Worm (Caenorhabditis elegans): Measurements from ENCODE around the gene alfa-1.

- TF ChIP-seq T22C8.4 (GFP tag; IDR thresholded peaks at IDR 0.05) (no peak), ztf-23 (GFP tag; IDR thresholded peaks at IDR 0.05) (no peak), klf-2 (GFP tag; conservative IDR thresholded peaks at IDR 0.05) (no peak), cog-1 (tag; optimal IDR thresholded peaks at IDR 0.05) (no peak), med-1 (GFP tag; optimal IDR thresholded peaks at IDR 0.05; ENCODE audit: insufficient read depth) (no peak)
These were observed 7.1 kb upstream of the alfa-1 start for ce11 chrII:7669409-7669808.

Data from whole organism, midembryonic.